Worm (Caenorhabditis elegans): ENCODE data around the gene B0432.1.

DNA sequence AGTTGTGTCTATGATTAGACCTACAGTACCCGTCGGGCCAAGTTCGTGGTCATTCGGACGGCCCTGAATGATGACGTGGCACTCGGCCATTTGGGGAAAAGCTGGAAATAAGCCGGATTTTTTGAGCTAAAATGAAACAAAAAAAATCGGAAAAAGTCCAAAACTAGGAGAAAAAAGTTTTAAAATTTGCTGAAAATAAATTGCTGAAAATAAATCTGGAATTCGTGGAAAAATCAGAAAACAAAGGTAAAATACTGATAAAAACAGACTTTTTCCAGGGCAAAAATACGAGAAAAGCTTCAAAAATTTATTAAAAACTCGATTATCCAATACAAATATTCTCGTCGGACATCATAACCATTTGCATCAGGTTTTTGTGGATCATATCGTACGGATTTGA is 13.6 kb upstream of the B0432.1 start, which contains the start of gene B0432.9:
- TF ChIP-seq rpc-1 (optimal IDR thresholded peaks at IDR 0.05): no peak
- TF ChIP-seq rpc-1 (tag; optimal IDR thresholded peaks at IDR 0.05): no peak
- TF ChIP-seq cebp-2 (GFP tag; IDR thresholded peaks at IDR 0.05): no peak
- TF ChIP-seq hmg-20 (GFP tag; IDR thresholded peaks at IDR 0.05): no peak
- no peak for TF ChIP-seq F57C9.4 (tag; optimal IDR thresholded peaks at IDR 0.05)
- TF ChIP-seq madf-6 (GFP tag; IDR thresholded peaks at IDR 0.05): no peak
